Fruit fly (Drosophila melanogaster): ENCODE data around the gene Anp.

Anp gene

DNA sequence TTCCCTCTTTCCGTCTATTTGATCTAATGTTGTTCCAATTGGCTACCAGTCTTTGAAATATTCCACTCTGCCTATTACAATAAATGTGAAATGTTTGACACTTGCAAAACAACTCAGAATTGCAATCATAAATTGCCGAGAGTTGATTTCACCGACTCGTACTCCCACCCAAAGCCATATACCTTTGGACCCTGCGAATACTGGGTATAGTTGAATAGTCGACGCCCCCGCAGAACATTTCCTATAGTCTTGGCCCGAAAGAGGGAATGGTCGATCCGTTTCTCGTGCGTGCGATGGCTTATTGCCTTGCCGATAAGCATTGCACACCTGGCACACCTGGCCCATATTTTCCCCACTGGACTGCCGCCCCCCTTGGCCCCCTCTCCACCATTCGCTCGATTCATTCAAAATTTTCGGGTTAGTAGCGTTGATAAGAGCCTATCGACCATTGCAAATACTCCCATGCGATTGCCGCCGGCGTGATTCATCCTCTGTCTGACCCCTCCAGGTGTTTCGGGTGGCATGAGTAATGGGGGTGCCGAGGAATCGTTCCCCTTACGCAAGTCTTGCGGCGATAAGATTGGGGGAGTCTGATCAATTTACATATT lies 9.6 kb upstream of the Anp start:
- TF ChIP-seq CG7101 (tag; optimal IDR thresholded peaks at IDR 0.05) (no peak), kay (GFP tag; ENCODE audit: borderline replicate concordance) (peak; percentile 61), cic (GFP tag; optimal IDR thresholded peaks at IDR 0.05) (peak; percentile 12), bab1 (GFP tag; optimal IDR thresholded peaks at IDR 0.05) (no peak)

DNA sequence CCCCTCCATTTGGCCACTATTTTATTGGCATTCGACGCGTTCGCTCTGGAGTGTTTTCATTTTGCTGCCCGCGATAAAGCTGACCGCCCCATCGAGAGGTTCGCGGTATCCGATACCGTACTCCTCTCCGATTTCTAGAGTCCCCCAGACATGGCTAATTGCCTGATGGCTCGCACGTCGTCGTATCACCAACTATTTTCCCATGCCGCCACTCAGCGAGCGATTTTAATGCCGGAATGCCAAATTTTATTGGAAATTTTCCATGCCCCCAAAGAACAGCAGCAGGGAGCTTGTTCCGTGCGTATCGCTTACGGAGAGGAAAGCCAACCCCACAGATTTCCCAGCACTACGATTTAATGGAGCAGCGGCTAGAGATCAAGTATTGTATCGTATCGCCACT lies 8.7 kb upstream of the Anp start:
- no peak for TF ChIP-seq CG14711 (tag; optimal IDR thresholded peaks at IDR 0.05)
- TF ChIP-seq CG5204 (GFP tag; optimal IDR thresholded peaks at IDR 0.05): no peak
- TF ChIP-seq CG11617 (GFP tag; optimal IDR thresholded peaks at IDR 0.05): no peak
- TF ChIP-seq pad (GFP tag; optimal IDR thresholded peaks at IDR 0.05): no peak
- no peak for TF ChIP-seq CG7045 (GFP tag; optimal IDR thresholded peaks at IDR 0.05)
- TF ChIP-seq cnc (optimal IDR thresholded peaks at IDR 0.05): no peak
- TF ChIP-seq CG1620 (GFP tag; optimal IDR thresholded peaks at IDR 0.05): no peak
- TF ChIP-seq CG7101 (tag; optimal IDR thresholded peaks at IDR 0.05): no peak
- no peak for TF ChIP-seq kay (GFP tag; ENCODE audit: borderline replicate concordance)
- peak; percentile 39 for TF ChIP-seq cic (GFP tag; optimal IDR thresholded peaks at IDR 0.05)
- peak; percentile 4 for TF ChIP-seq tj (GFP tag; optimal IDR thresholded peaks at IDR 0.05)
- peak; percentile 4 for TF ChIP-seq CG12768 (GFP tag; optimal IDR thresholded peaks at IDR 0.05)
- no peak for TF ChIP-seq Crg-1 (GFP tag; optimal IDR thresholded peaks at IDR 0.05)
- TF ChIP-seq Mnt (GFP tag; optimal IDR thresholded peaks at IDR 0.05): peak; percentile 29
- TF ChIP-seq toe (GFP tag; optimal IDR thresholded peaks at IDR 0.05): no peak

DNA sequence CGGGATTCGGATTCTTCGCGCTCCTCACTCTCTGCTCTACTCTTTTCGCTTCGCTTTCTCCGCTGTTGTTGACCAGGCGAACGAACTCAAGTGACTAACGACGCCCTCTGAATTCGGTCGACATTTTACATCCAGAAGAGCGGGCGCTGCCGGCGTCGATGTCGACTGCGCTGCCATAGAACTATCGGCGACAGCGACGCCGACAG lies 6.9 kb upstream of the Anp start, which contains the start of gene CG9743:
TSS of gene CG9743 (minus strand) at position 101 of the 206 bp plus-strand sequence.
- TF ChIP-seq cnc (optimal IDR thresholded peaks at IDR 0.05): no peak
- TF ChIP-seq kay (GFP tag; ENCODE audit: borderline replicate concordance): no peak
- TF ChIP-seq CG1620 (GFP tag; optimal IDR thresholded peaks at IDR 0.05): no peak
- no peak for TF ChIP-seq bab1 (GFP tag; optimal IDR thresholded peaks at IDR 0.05)
- TF ChIP-seq Crg-1 (GFP tag; optimal IDR thresholded peaks at IDR 0.05): no peak
- TF ChIP-seq CG14711 (tag; optimal IDR thresholded peaks at IDR 0.05): no peak
- no peak for TF ChIP-seq cic (GFP tag; optimal IDR thresholded peaks at IDR 0.05)
- no peak for TF ChIP-seq pad (GFP tag; optimal IDR thresholded peaks at IDR 0.05)
- no peak for TF ChIP-seq CG5204 (GFP tag; optimal IDR thresholded peaks at IDR 0.05)
- TF ChIP-seq CG33017 (tag; optimal IDR thresholded peaks at IDR 0.05): no peak
- no peak for TF ChIP-seq ovo (GFP tag; optimal IDR thresholded peaks at IDR 0.05)
- TF ChIP-seq Hr96 (GFP tag; optimal IDR thresholded peaks at IDR 0.05): no peak
- no peak for TF ChIP-seq Clk (GFP tag; optimal IDR thresholded peaks at IDR 0.05)
- TF ChIP-seq CG7101 (tag; optimal IDR thresholded peaks at IDR 0.05): no peak
- no peak for TF ChIP-seq CG11617 (GFP tag; optimal IDR thresholded peaks at IDR 0.05)
- no peak for TF ChIP-seq tj (GFP tag; optimal IDR thresholded peaks at IDR 0.05)
- no peak for TF ChIP-seq CG7045 (GFP tag; optimal IDR thresholded peaks at IDR 0.05)
- no peak for TF ChIP-seq Mnt (GFP tag; optimal IDR thresholded peaks at IDR 0.05)

DNA sequence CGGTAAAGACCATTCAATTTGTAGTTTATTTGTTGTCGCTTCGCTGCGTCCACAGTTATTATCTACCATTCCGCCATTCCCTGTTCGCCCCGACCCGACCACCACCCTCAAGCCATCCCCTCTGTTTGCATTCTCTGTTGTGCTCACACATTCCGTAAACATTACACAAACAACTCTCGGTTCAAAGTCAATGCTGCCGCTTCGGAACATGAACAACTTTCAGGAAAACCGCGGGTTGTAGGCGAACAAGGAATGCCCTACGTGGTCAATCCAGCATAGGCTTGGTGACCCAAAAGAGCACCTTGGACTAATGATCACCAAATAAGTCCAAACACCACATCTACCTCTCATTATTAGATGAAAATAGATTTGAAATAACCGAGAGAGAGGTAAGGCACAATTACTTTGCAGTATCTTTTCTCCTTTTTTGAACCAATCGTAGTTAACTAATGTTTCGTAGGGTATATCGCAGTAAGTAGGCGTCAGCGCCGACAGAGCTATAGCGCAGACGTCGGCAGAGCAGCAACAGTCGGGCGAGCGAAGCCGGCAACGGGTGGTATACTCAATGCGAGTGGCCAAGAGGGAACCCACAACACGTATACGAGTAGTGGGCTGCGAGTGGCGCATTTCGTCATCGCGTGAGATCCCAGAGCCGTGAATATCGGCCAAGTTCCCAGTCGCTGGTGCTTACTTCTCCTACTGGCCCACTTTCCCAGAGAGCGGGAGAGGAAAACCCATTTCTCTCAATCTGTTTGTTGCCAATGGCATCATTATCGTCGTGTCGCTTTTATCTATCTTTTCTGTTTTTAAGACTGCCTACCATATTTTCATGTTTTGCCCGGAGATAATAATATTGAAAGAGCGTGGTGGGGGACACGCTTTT lies 6.4 kb upstream of the Anp start:
- peak; percentile 34 for TF ChIP-seq ovo (GFP tag; optimal IDR thresholded peaks at IDR 0.05)
- TF ChIP-seq Crg-1 (GFP tag; optimal IDR thresholded peaks at IDR 0.05): peak; percentile 58
- peak; percentile 85 for TF ChIP-seq CG7101 (tag; optimal IDR thresholded peaks at IDR 0.05)
- TF ChIP-seq CG12768 (GFP tag; optimal IDR thresholded peaks at IDR 0.05): peak; percentile 89
- TF ChIP-seq Mnt (GFP tag; optimal IDR thresholded peaks at IDR 0.05): peak; percentile 71
- peak; percentile 45 for TF ChIP-seq kay (GFP tag; ENCODE audit: borderline replicate concordance)
- TF ChIP-seq bab1 (GFP tag; optimal IDR thresholded peaks at IDR 0.05): peak; percentile 76
- peak; percentile 50 for TF ChIP-seq CG1620 (GFP tag; optimal IDR thresholded peaks at IDR 0.05)
- peak; percentile 82 for TF ChIP-seq CG33017 (tag; optimal IDR thresholded peaks at IDR 0.05)
- TF ChIP-seq cic (GFP tag; optimal IDR thresholded peaks at IDR 0.05): peak; percentile 69
- peak; percentile 57 for TF ChIP-seq tj (GFP tag; optimal IDR thresholded peaks at IDR 0.05)
- TF ChIP-seq CG14711 (tag; optimal IDR thresholded peaks at IDR 0.05): peak; percentile 81
- peak; percentile 94 for TF ChIP-seq Hr96 (GFP tag; optimal IDR thresholded peaks at IDR 0.05)
- TF ChIP-seq CG11617 (GFP tag; optimal IDR thresholded peaks at IDR 0.05): peak; percentile 91
- peak; percentile 87 for TF ChIP-seq CG5204 (GFP tag; optimal IDR thresholded peaks at IDR 0.05)
- TF ChIP-seq Clk (GFP tag; optimal IDR thresholded peaks at IDR 0.05): peak; percentile 84
- TF ChIP-seq cnc (optimal IDR thresholded peaks at IDR 0.05): no peak
- peak; percentile 66 for TF ChIP-seq pad (GFP tag; optimal IDR thresholded peaks at IDR 0.05)
- peak; percentile 91 for TF ChIP-seq toe (GFP tag; optimal IDR thresholded peaks at IDR 0.05)
- peak; percentile 90 for TF ChIP-seq CG7045 (GFP tag; optimal IDR thresholded peaks at IDR 0.05)

DNA sequence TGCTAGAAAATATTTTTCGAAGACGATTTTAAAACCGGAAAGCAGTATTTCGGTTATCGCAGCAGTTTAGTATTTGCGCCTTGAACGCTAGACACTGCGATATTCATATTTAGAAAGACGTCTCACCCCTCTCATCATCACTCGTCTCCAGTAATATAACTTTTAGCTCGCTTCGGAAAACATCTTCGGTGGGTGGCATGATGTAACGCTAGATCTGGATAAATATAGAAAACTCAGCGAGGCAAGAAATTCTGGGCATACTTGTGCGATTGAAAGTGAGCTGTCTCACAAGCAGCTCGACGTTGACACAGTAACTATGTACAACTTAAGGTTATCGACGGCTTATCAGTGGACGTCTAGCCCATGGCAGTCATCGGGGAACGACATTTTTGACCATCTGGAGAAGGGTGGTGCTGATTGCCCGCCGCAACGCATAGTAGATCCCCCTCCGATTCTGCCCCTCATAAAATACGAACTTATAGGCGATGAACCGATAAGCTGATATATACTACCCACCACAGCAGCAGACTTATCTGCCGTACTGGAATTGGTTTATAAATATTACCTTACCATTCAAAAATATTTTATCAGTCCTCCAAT lies 5.6 kb upstream of the Anp start:
- TF ChIP-seq Mnt (GFP tag; optimal IDR thresholded peaks at IDR 0.05) (no peak), CG11617 (GFP tag; optimal IDR thresholded peaks at IDR 0.05) (no peak), Crg-1 (GFP tag; optimal IDR thresholded peaks at IDR 0.05) (no peak), CG7101 (tag; optimal IDR thresholded peaks at IDR 0.05) (no peak)

DNA sequence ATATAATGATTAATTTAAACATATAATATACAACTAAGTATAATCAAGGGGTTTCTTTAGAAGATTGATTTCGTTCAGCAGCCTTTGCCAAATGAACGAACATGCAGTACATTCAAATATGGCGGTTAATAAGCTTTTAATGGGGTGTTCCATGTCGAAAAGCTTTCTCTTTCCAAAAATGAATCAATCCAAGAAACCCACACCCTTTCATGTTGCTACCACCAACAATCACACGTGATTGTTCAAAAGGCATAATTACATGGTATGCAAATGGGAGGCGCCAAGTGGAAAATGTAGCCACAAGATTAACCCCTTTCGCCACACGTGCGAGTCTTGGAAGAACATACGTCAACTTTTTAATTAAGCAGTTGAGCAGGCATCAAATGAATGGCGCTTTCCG lies 3.8 kb upstream of the Anp start:
- no peak for TF ChIP-seq pad (GFP tag; optimal IDR thresholded peaks at IDR 0.05)
- peak; percentile 67 for TF ChIP-seq bab1 (GFP tag; optimal IDR thresholded peaks at IDR 0.05)
- TF ChIP-seq CG7101 (tag; optimal IDR thresholded peaks at IDR 0.05): no peak
- TF ChIP-seq Hr96 (GFP tag; optimal IDR thresholded peaks at IDR 0.05): no peak
- peak; percentile 24 for TF ChIP-seq Mnt (GFP tag; optimal IDR thresholded peaks at IDR 0.05)
- no peak for TF ChIP-seq CG12768 (GFP tag; optimal IDR thresholded peaks at IDR 0.05)
- no peak for TF ChIP-seq tj (GFP tag; optimal IDR thresholded peaks at IDR 0.05)
